Worm (Caenorhabditis elegans) whole organism, young adult: ENCODE results near the gene rps-4.
A peak's percentile ranks its signal among the peaks of the same experiment; 100 is the strongest.

Experiments used
- B0019.2 ChIP-seq: fragments of 200-800 bp; sonication (Bioruptor generic); conservative IDR thresholded peaks from 2 replicates; pipeline ENCODE4 v1.3.6; 2022; ENCODE audit warnings: missing genetic modification reagents, missing genetic modification characterization, missing compliant biosample characterization
- F37B4.10 ChIP-seq: fragments of 200-800 bp; sonication (Bioruptor generic); IDR thresholded peaks from 2 replicates; pipeline ENCODE4 v1.3.6; 2022; ENCODE audit warnings: missing genetic modification characterization, missing compliant biosample characterization
- F52B5.7 ChIP-seq: sonication (generic microtip); optimal IDR thresholded peaks from 2 replicates; lab custom pipeline; 2016; ENCODE audit warnings: mild to moderate bottlenecking, missing genetic modification characterization, missing compliant biosample characterization
- F55B11.4 ChIP-seq: sonication (generic microtip); optimal IDR thresholded peaks from 2 replicates; lab custom pipeline; 2016; ENCODE audit warnings: missing compliant biosample characterization, missing genetic modification characterization, borderline replicate concordance; ENCODE audit not compliant: insufficient read depth
- F57A8.1 ChIP-seq: fragments of 200-800 bp; sonication (Bioruptor generic); optimal IDR thresholded peaks from 2 replicates; lab custom pipeline; 2018; ENCODE audit warnings: mild to moderate bottlenecking, missing genetic modification characterization, moderate library complexity, missing compliant biosample characterization
- F57C9.4 ChIP-seq: sonication (generic microtip); optimal IDR thresholded peaks from 2 replicates; lab custom pipeline; 2017; ENCODE audit warnings: mild to moderate bottlenecking, missing genetic modification characterization, missing compliant biosample characterization
- T26A5.8 ChIP-seq: sonication (generic microtip); optimal IDR thresholded peaks from 2 replicates; lab custom pipeline; 2016; ENCODE audit warnings: missing genetic modification characterization, missing compliant biosample characterization
- Y56A3A.18 ChIP-seq: fragments of 200-800 bp; sonication (Bioruptor generic); IDR thresholded peaks from 2 replicates; pipeline ENCODE4 v1.3.6; 2022; ENCODE audit warnings: missing genetic modification reagents, missing genetic modification characterization, missing compliant biosample characterization
- Y95B8A.8 ChIP-seq: fragments of 200-800 bp; sonication (Bioruptor generic); IDR thresholded peaks from 2 replicates; pipeline ENCODE4 v1.3.6; 2022; ENCODE audit warnings: missing genetic modification reagents, missing genetic modification characterization, missing compliant biosample characterization
- ZK185.1 ChIP-seq: sonication (generic microtip); optimal IDR thresholded peaks from 2 replicates; lab custom pipeline; 2016; ENCODE audit warnings: mild to moderate bottlenecking, missing genetic modification characterization, missing compliant biosample characterization; ENCODE audit not compliant: poor library complexity, severe bottlenecking
- aptf-2 ChIP-seq: fragments of 200-800 bp; sonication (Bioruptor generic); conservative IDR thresholded peaks from 2 replicates; pipeline ENCODE4 v1.3.6; 2022; ENCODE audit warnings: missing genetic modification reagents, missing genetic modification characterization, missing compliant biosample characterization
- attf-3 ChIP-seq: fragments of 200-800 bp; sonication (Bioruptor generic); conservative IDR thresholded peaks from 2 replicates; pipeline ENCODE4 v1.3.6; 2022; ENCODE audit warnings: missing genetic modification reagents, missing genetic modification characterization, missing compliant biosample characterization
- attf-5 ChIP-seq: fragments of 200-800 bp; sonication (Bioruptor generic); optimal IDR thresholded peaks from 2 replicates; lab custom pipeline; 2018; ENCODE audit warnings: mild to moderate bottlenecking, missing genetic modification characterization, missing compliant biosample characterization
- bed-2 ChIP-seq: fragments of 200-800 bp; sonication (Bioruptor generic); IDR thresholded peaks from 2 replicates; pipeline ENCODE4 v1.3.6; 2022; ENCODE audit warnings: missing genetic modification reagents, missing genetic modification characterization, missing compliant biosample characterization
- cebp-1 ChIP-seq, 2 experiments: fragments of 200-800 bp in 1 of 2; sonication (Bioruptor generic) in 1 of 2; sonication (generic microtip) in 1 of 2; IDR thresholded peaks in 1 of 2; optimal IDR thresholded peaks in 1 of 2; 2 replicates each; pipeline versions ENCODE4 v1.3.6 to Lab custom; 2017 to 2022; ENCODE audit warnings: missing compliant biosample characterization in 2 of 2, missing genetic modification characterization in 2 of 2, mild to moderate bottlenecking in 1 of 2, missing genetic modification reagents in 1 of 2, moderate library complexity in 1 of 2
- cebp-2 ChIP-seq: fragments of 200-800 bp; sonication (Bioruptor generic); IDR thresholded peaks from 2 replicates; pipeline ENCODE4 v1.3.6; 2022; ENCODE audit warnings: missing genetic modification characterization, missing compliant biosample characterization
- ceh-100 ChIP-seq: fragments of 200-800 bp; sonication (Bioruptor generic); IDR thresholded peaks from 2 replicates; pipeline ENCODE4 v1.3.6; 2022; ENCODE audit warnings: missing genetic modification reagents, missing genetic modification characterization, missing compliant biosample characterization
- ceh-27 ChIP-seq: fragments of 200-800 bp; sonication (Bioruptor generic); optimal IDR thresholded peaks from 2 replicates; lab custom pipeline; 2018; ENCODE audit warnings: mild to moderate bottlenecking, missing genetic modification characterization, moderate library complexity, missing compliant biosample characterization
- ceh-40 ChIP-seq: fragments of 200-800 bp; sonication (Bioruptor generic); IDR thresholded peaks from 2 replicates; pipeline ENCODE4 v1.3.6; 2022; ENCODE audit warnings: missing genetic modification characterization, missing compliant biosample characterization
- chd-7 ChIP-seq: sonication (generic microtip); optimal IDR thresholded peaks from 2 replicates; lab custom pipeline; 2016; ENCODE audit warnings: mild to moderate bottlenecking, missing genetic modification characterization, moderate library complexity, missing compliant biosample characterization
- dpff-1 ChIP-seq: sonication (generic microtip); optimal IDR thresholded peaks from 2 replicates; lab custom pipeline; 2017; ENCODE audit warnings: mild to moderate bottlenecking, missing genetic modification characterization, missing compliant biosample characterization
- ekl-4 ChIP-seq: fragments of 200-800 bp; sonication (Bioruptor generic); IDR thresholded peaks from 2 replicates; pipeline ENCODE4 v1.3.6; 2022; ENCODE audit warnings: missing genetic modification reagents, missing genetic modification characterization, missing compliant biosample characterization
- gei-17 ChIP-seq: fragments of 200-800 bp; sonication (Bioruptor generic); optimal IDR thresholded peaks from 2 replicates; lab custom pipeline; 2018; ENCODE audit warnings: mild to moderate bottlenecking, missing genetic modification characterization, missing compliant biosample characterization
- hmg-1.2 ChIP-seq: fragments of 200-800 bp; sonication (Bioruptor generic); IDR thresholded peaks from 2 replicates; pipeline ENCODE4 v1.3.6; 2022; ENCODE audit warnings: missing genetic modification reagents, missing genetic modification characterization, missing compliant biosample characterization
- hrde-1 ChIP-seq: sonication (generic microtip); optimal IDR thresholded peaks from 2 replicates; lab custom pipeline; 2016; ENCODE audit warnings: missing genetic modification characterization, mild to moderate bottlenecking, missing compliant biosample characterization, moderate library complexity, missing genotype, missing genetic modification reagents, borderline replicate concordance
- let-526 ChIP-seq: fragments of 200-800 bp; sonication (Bioruptor generic); IDR thresholded peaks from 2 replicates; pipeline ENCODE4 v1.3.6; 2022; ENCODE audit warnings: missing genetic modification reagents, missing genetic modification characterization, missing compliant biosample characterization
- lin-26 ChIP-seq: fragments of 200-800 bp; sonication (Bioruptor generic); IDR thresholded peaks from 2 replicates; pipeline ENCODE4 v1.3.6; 2022; ENCODE audit warnings: missing genetic modification reagents, missing genetic modification characterization, missing compliant biosample characterization
- lin-54 ChIP-seq: fragments of 200-800 bp; sonication (Bioruptor generic); optimal IDR thresholded peaks from 2 replicates; lab custom pipeline; 2018; ENCODE audit warnings: mild to moderate bottlenecking, missing genetic modification characterization, missing compliant biosample characterization
- madf-6 ChIP-seq: fragments of 200-800 bp; sonication (Bioruptor generic); IDR thresholded peaks from 2 replicates; pipeline ENCODE4 v1.3.6; 2022; ENCODE audit warnings: missing genetic modification reagents, missing genetic modification characterization, missing compliant biosample characterization
- mcd-1 ChIP-seq: fragments of 200-800 bp; sonication (Bioruptor generic); IDR thresholded peaks from 2 replicates; pipeline ENCODE4 v1.3.6; 2022; ENCODE audit warnings: missing genetic modification reagents, missing genetic modification characterization, missing compliant biosample characterization
- mes-4 ChIP-seq: sonication (generic microtip); optimal IDR thresholded peaks from 2 replicates; lab custom pipeline; 2016; ENCODE audit warnings: missing genotype, missing genetic modification characterization, missing compliant biosample characterization
- nfya-2 ChIP-seq: fragments of 200-800 bp; sonication (Bioruptor generic); IDR thresholded peaks from 2 replicates; pipeline ENCODE4 v1.3.6; 2022; ENCODE audit warnings: missing genetic modification reagents, missing genetic modification characterization, missing compliant biosample characterization
- nhr-179 ChIP-seq: sonication (generic microtip); optimal IDR thresholded peaks from 2 replicates; lab custom pipeline; 2016; ENCODE audit warnings: mild to moderate bottlenecking, missing genetic modification characterization, missing compliant biosample characterization
- nhr-27 ChIP-seq: fragments of 200-800 bp; sonication (Bioruptor generic); optimal IDR thresholded peaks from 2 replicates; lab custom pipeline; 2018; ENCODE audit warnings: mild to moderate bottlenecking, missing genetic modification characterization, moderate library complexity, missing compliant biosample characterization
- nhr-80 ChIP-seq: sonication (generic microtip); optimal IDR thresholded peaks from 2 replicates; lab custom pipeline; 2016; ENCODE audit warnings: missing genetic modification characterization, missing compliant biosample characterization
- pbrm-1 ChIP-seq: fragments of 200-800 bp; sonication (Bioruptor generic); IDR thresholded peaks from 2 replicates; pipeline ENCODE4 v1.3.6; 2022; ENCODE audit warnings: missing genetic modification reagents, missing genetic modification characterization, missing compliant biosample characterization
- rpc-1 ChIP-seq, 2 experiments: fragments of 150-350 bp in 1 of 2; sonication (generic microtip) in 1 of 2; optimal IDR thresholded peaks; 2 replicates each; lab custom pipeline; 2014 to 2018; ENCODE audit warnings: missing biosample characterization in 1 of 2, missing genetic modification characterization in 1 of 2, missing genetic modification reagents in 1 of 2, missing genotype in 1 of 2
- snpc-1.1 ChIP-seq: sonication (generic microtip); optimal IDR thresholded peaks from 2 replicates; lab custom pipeline; 2017; ENCODE audit warnings: missing genetic modification characterization, mild to moderate bottlenecking, missing compliant biosample characterization, antibody characterized with exemption, moderate library complexity, missing genotype, missing genetic modification reagents; ENCODE audit not compliant: insufficient read depth
- snpc-3.4 ChIP-seq: sonication (generic microtip); optimal IDR thresholded peaks from 2 replicates; lab custom pipeline; 2017; ENCODE audit warnings: missing genetic modification characterization, mild to moderate bottlenecking, missing compliant biosample characterization, antibody characterized with exemption, moderate library complexity, missing genotype, missing genetic modification reagents
- snpc-4 ChIP-seq, 5 experiments: fragments of 150-350 bp in 1 of 5; sonication (generic microtip) in 4 of 5; optimal IDR thresholded peaks; 2 replicates each; lab custom pipeline; 2014 to 2018; ENCODE audit warnings: missing genetic modification characterization in 5 of 5, missing biosample characterization in 3 of 5, antibody characterized with exemption in 2 of 5, mild to moderate bottlenecking in 2 of 5, missing compliant biosample characterization in 2 of 5, missing genotype in 2 of 5, moderate library complexity in 2 of 5, missing genetic modification reagents in 1 of 5
- somi-1 ChIP-seq: fragments of 200-800 bp; sonication (Bioruptor generic); optimal IDR thresholded peaks from 2 replicates; lab custom pipeline; 2018; ENCODE audit warnings: mild to moderate bottlenecking, missing genetic modification characterization, missing compliant biosample characterization
- unc-130 ChIP-seq: sonication (generic microtip); optimal IDR thresholded peaks from 2 replicates; lab custom pipeline; 2016; ENCODE audit warnings: missing genetic modification reagents, missing genetic modification characterization, missing compliant biosample characterization
- xnd-1 ChIP-seq: sonication (generic microtip); optimal IDR thresholded peaks from 2 replicates; lab custom pipeline; 2016; ENCODE audit warnings: missing genotype, missing genetic modification reagents, missing genetic modification characterization, missing compliant biosample characterization
- zfh-2 ChIP-seq: fragments of 200-800 bp; sonication (Bioruptor generic); conservative IDR thresholded peaks from 2 replicates; pipeline ENCODE4 v1.3.6; 2022; ENCODE audit warnings: missing genetic modification reagents, missing genetic modification characterization, missing compliant biosample characterization
- zim-3 ChIP-seq: sonication (generic microtip); optimal IDR thresholded peaks from 2 replicates; lab custom pipeline; 2017; ENCODE audit warnings: mild to moderate bottlenecking, missing genetic modification characterization, moderate library complexity, missing compliant biosample characterization
- ztf-3 ChIP-seq: fragments of 200-800 bp; sonication (Bioruptor generic); optimal IDR thresholded peaks from 2 replicates; lab custom pipeline; 2018; ENCODE audit warnings: mild to moderate bottlenecking, missing genetic modification characterization, missing compliant biosample characterization

rps-4 gene

DNA sequence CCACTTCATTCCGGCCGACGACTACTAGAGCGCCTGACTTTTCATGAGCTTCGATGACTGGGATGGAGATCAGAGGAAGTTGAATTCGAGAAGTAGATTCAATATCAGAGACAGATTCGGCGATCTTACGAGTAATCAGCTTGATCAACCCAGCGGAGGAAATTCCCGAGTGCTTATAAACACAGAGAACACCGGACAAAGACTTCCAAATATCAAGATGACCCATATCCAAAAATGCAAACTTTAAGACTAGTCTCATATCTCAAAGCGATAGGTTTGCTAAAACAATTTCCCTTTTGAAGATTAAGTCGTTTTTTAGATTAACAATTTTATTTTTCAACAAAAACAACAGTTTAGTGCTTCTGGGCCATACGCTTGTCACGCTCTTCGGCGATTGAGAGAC is 1.1 kb downstream of the rps-4 start, which contains the start of gene Y43B11AR.3 (continued):
- TF ChIP-seq Y56A3A.18 (GFP tag; lab: Robert Waterston, UW) (no peak; the same call in none of the 2 replicates), nhr-179 (tag; lab: Kevin White, UChicago) (no peak), F57A8.1 (no peak), snpc-3.4 (tag; lab: Kevin White, UChicago) (peak; percentile 90), snpc-1.1 (peak; percentile 80), rpc-1 (optimal IDR thresholded peaks at IDR 0.05; lab: Kevin White, UChicago) (no peak), rpc-1 (tag; optimal IDR thresholded peaks at IDR 0.05; lab: Kevin White, UChicago) (peak; percentile 11), let-526 (GFP tag; lab: Robert Waterston, UW) (no peak), bed-2 (GFP tag; lab: Robert Waterston, UW) (no peak), dpff-1 (tag; lab: Kevin White, UChicago) (peak; percentile 40), F52B5.7 (tag; lab: Kevin White, UChicago) (peak; percentile 91), gei-17 (no peak), F55B11.4 (tag; lab: Kevin White, UChicago) (no peak), xnd-1 (peak; percentile 50), ceh-27 (GFP tag; lab: Kevin White, UChicago) (peak; percentile 37), ZK185.1 (tag; lab: Kevin White, UChicago) (no peak), B0019.2 (GFP tag; lab: Robert Waterston, UW) (peak; percentile 74; the same call in 1 of the 2 replicates), unc-130 (GFP tag; lab: Kevin White, UChicago) (peak; percentile 86), lin-26 (peak; percentile 89), lin-54 (peak; percentile 86), ekl-4 (peak; percentile 92), somi-1 (GFP tag; lab: Kevin White, UChicago) (peak; percentile 1), nfya-2 (GFP tag; lab: Robert Waterston, UW) (no peak), aptf-2 (GFP tag; lab: Robert Waterston, UW) (no peak), chd-7 (tag; lab: Kevin White, UChicago) (no peak), attf-3 (GFP tag; lab: Robert Waterston, UW) (no peak), ceh-100 (peak; percentile 82), snpc-4 (GFP tag; optimal IDR thresholded peaks at IDR 0.05; lab: Kevin White, UChicago) (peak; percentile 72), snpc-4 (tag; optimal IDR thresholded peaks at IDR 0.05; lab: Kevin White, UChicago) (peak; percentile 36 to 87 (median 72)), pbrm-1 (GFP tag; lab: Robert Waterston, UW) (peak; percentile 78), cebp-1 (GFP tag; IDR thresholded peaks at IDR 0.05; lab: Robert Waterston, UW) (no peak), cebp-1 (tag; optimal IDR thresholded peaks at IDR 0.05; lab: Kevin White, UChicago) (peak; percentile 73), T26A5.8 (tag; lab: Kevin White, UChicago) (peak; percentile 62), zfh-2 (GFP tag; lab: Robert Waterston, UW) (no peak), F57C9.4 (tag; lab: Kevin White, UChicago) (no peak), zim-3 (tag; lab: Kevin White, UChicago) (peak; percentile 63), ztf-3 (no peak), nhr-80 (tag; lab: Kevin White, UChicago) (no peak), cebp-2 (GFP tag; lab: Robert Waterston, UW) (peak; percentile 96), attf-5 (peak; percentile 45), nhr-27 (tag; lab: Kevin White, UChicago) (peak; percentile 2), mes-4 (tag; lab: Kevin White, UChicago) (peak; percentile 74), hrde-1 (peak; percentile 98), madf-6 (peak; percentile 90), ceh-40 (GFP tag; lab: Robert Waterston, UW) (peak; percentile 64; the same call in 1 of the 2 replicates), F37B4.10 (GFP tag; lab: Robert Waterston, UW) (no peak), Y95B8A.8 (GFP tag; lab: Robert Waterston, UW) (peak; percentile 91), hmg-1.2 (GFP tag; lab: Robert Waterston, UW) (peak; percentile 43; the same call in 1 of the 2 replicates), mcd-1 (GFP tag; lab: Robert Waterston, UW) (peak; percentile 68)
